Worm (Caenorhabditis elegans) whole organism, midembryonic: ENCODE measurements around the gene ttc-37.

Source experiments
- cog-1 ChIP-seq: sonication (generic microtip); optimal IDR thresholded peaks from 2 replicates; lab custom pipeline; 2016; ENCODE audit warnings: missing genetic modification characterization, missing compliant biosample characterization
- flt-1 ChIP-seq: fragments of 200-800 bp; sonication (Bioruptor generic); IDR thresholded peaks from 2 replicates; pipeline ENCODE4 v1.3.6; 2022; ENCODE audit warnings: missing genetic modification characterization, missing compliant biosample characterization

- TF ChIP-seq flt-1 (GFP tag; lab: Robert Waterston, UW) (no peak), cog-1 (tag; lab: Kevin White, UChicago) (no peak)
Measured at ce11 chrV:5239903-5240302, 35.6 kb downstream of the ttc-37 start, which contains the start of gene B0238.15.
